Worm (Caenorhabditis elegans) whole organism, mixed stage, embryonic: Measurements from ENCODE around the gene F44E5.17.

Source experiments
- M03D4.4 ChIP-seq: sonication (generic microtip); optimal IDR thresholded peaks from 2 replicates; lab custom pipeline; 2017; ENCODE audit warnings: mild to moderate bottlenecking, missing genetic modification characterization, missing compliant biosample characterization
- bed-3 ChIP-seq: fragments of 200-800 bp; sonication (Bioruptor generic); optimal IDR thresholded peaks from 3 replicates; lab custom pipeline; 2018; ENCODE audit warnings: mild to moderate bottlenecking, missing genetic modification characterization, moderate library complexity, missing compliant biosample characterization
- blmp-1 ChIP-seq: fragments of 150-350 bp; optimal IDR thresholded peaks from 2 replicates; lab custom pipeline; 2014; ENCODE audit warnings: missing biosample characterization, missing genetic modification characterization
- ceh-39 ChIP-seq: fragments of 150-350 bp; optimal IDR thresholded peaks from 2 replicates; lab custom pipeline; 2014; ENCODE audit warnings: missing biosample characterization, missing genetic modification characterization
- ces-1 ChIP-seq: fragments of 150-350 bp; optimal IDR thresholded peaks from 2 replicates; lab custom pipeline; 2014; ENCODE audit warnings: missing biosample characterization, missing genetic modification reagents, missing genetic modification characterization
- cnd-1 ChIP-seq: fragments of 200-800 bp; sonication (Bioruptor generic); optimal IDR thresholded peaks from 2 replicates; lab custom pipeline; 2018; ENCODE audit warnings: mild to moderate bottlenecking, missing genetic modification characterization, missing compliant biosample characterization
- drap-1 ChIP-seq: fragments of 200-800 bp; sonication (Bioruptor generic); optimal IDR thresholded peaks from 3 replicates; lab custom pipeline; 2018; ENCODE audit warnings: mild to moderate bottlenecking, missing genetic modification characterization, missing compliant biosample characterization
- elt-3 ChIP-seq: fragments of 150-350 bp; optimal IDR thresholded peaks from 2 replicates; lab custom pipeline; 2014; ENCODE audit warnings: missing biosample characterization, missing genetic modification characterization
- flh-1 ChIP-seq: fragments of 200-800 bp; sonication (Bioruptor generic); optimal IDR thresholded peaks from 2 replicates; lab custom pipeline; 2018; ENCODE audit warnings: mild to moderate bottlenecking, missing genetic modification characterization, moderate library complexity, missing compliant biosample characterization
- ham-2 ChIP-seq: fragments of 200-800 bp; sonication (Bioruptor generic); optimal IDR thresholded peaks from 2 replicates; lab custom pipeline; 2018; ENCODE audit warnings: mild to moderate bottlenecking, missing genetic modification characterization, missing compliant biosample characterization
- hlh-1 ChIP-seq: fragments of 150-350 bp; optimal IDR thresholded peaks from 2 replicates; lab custom pipeline; 2014; ENCODE audit warnings: missing biosample characterization, missing genetic modification reagents, missing genetic modification characterization
- lin-13 ChIP-seq: fragments of 150-350 bp; optimal IDR thresholded peaks from 2 replicates; lab custom pipeline; 2014; ENCODE audit warnings: missing biosample characterization, missing genetic modification characterization
- lin-32 ChIP-seq: fragments of 200-800 bp; sonication (Bioruptor generic); optimal IDR thresholded peaks from 2 replicates; lab custom pipeline; 2018; ENCODE audit warnings: mild to moderate bottlenecking, missing genetic modification characterization, missing compliant biosample characterization
- lsy-2 ChIP-seq: fragments of 150-350 bp; optimal IDR thresholded peaks from 2 replicates; lab custom pipeline; 2014; ENCODE audit warnings: missing biosample characterization, missing genetic modification characterization
- mab-5 ChIP-seq: fragments of 150-350 bp; optimal IDR thresholded peaks from 2 replicates; lab custom pipeline; 2014; ENCODE audit warnings: missing biosample characterization, missing genetic modification characterization
- mep-1 ChIP-seq: fragments of 150-350 bp; optimal IDR thresholded peaks from 2 replicates; lab custom pipeline; 2017; ENCODE audit warnings: missing biosample characterization, missing genetic modification reagents, missing genetic modification characterization, inconsistent platforms
- mls-2 ChIP-seq: sonication (generic microtip); optimal IDR thresholded peaks from 2 replicates; lab custom pipeline; 2016; ENCODE audit warnings: mild to moderate bottlenecking, missing genetic modification characterization, moderate library complexity, missing compliant biosample characterization
- nhr-12 ChIP-seq: fragments of 150-350 bp; optimal IDR thresholded peaks from 2 replicates; lab custom pipeline; 2014; ENCODE audit warnings: missing biosample characterization, missing genetic modification characterization
- nhr-2 ChIP-seq: fragments of 150-350 bp; optimal IDR thresholded peaks from 2 replicates; lab custom pipeline; 2014; ENCODE audit warnings: missing biosample characterization, missing genetic modification characterization
- nhr-237 ChIP-seq: fragments of 150-350 bp; optimal IDR thresholded peaks from 2 replicates; lab custom pipeline; 2014; ENCODE audit warnings: missing biosample characterization, missing genetic modification characterization
- nhr-28 ChIP-seq: fragments of 150-350 bp; optimal IDR thresholded peaks from 2 replicates; lab custom pipeline; 2014; ENCODE audit warnings: missing biosample characterization, missing genetic modification characterization
- nhr-76 ChIP-seq: sonication (generic microtip); optimal IDR thresholded peaks from 2 replicates; lab custom pipeline; 2017; ENCODE audit warnings: missing biosample characterization, missing genetic modification characterization
- pha-4 ChIP-seq: fragments of 150-350 bp; optimal IDR thresholded peaks from 2 replicates; lab custom pipeline; 2018; ENCODE audit warnings: missing biosample characterization, missing genetic modification reagents, missing genetic modification characterization
- sem-2 ChIP-seq: fragments of 200-800 bp; sonication (Bioruptor generic); optimal IDR thresholded peaks from 2 replicates; lab custom pipeline; 2018; ENCODE audit warnings: mild to moderate bottlenecking, missing genetic modification characterization, missing compliant biosample characterization
- sptf-1 ChIP-seq: sonication (generic microtip); optimal IDR thresholded peaks from 2 replicates; lab custom pipeline; 2017; ENCODE audit warnings: mild to moderate bottlenecking, missing genetic modification characterization, moderate library complexity, missing compliant biosample characterization
- tbx-8 ChIP-seq: fragments of 200-800 bp; sonication (Bioruptor generic); optimal IDR thresholded peaks from 2 replicates; lab custom pipeline; 2018; ENCODE audit warnings: mild to moderate bottlenecking, missing genetic modification characterization, moderate library complexity, missing compliant biosample characterization
- unc-120 ChIP-seq: sonication (generic microtip); optimal IDR thresholded peaks from 2 replicates; lab custom pipeline; 2017; ENCODE audit warnings: missing genetic modification characterization, missing compliant biosample characterization; ENCODE audit not compliant: poor library complexity, severe bottlenecking
- unc-62 ChIP-seq: fragments of 150-350 bp; optimal IDR thresholded peaks from 2 replicates; lab custom pipeline; 2014; ENCODE audit warnings: missing biosample characterization, missing genetic modification reagents, missing genetic modification characterization
- zip-8 ChIP-seq: fragments of 150-350 bp; optimal IDR thresholded peaks from 2 replicates; lab custom pipeline; 2014; ENCODE audit warnings: missing biosample characterization, missing genetic modification characterization
- ztf-11 ChIP-seq: fragments of 150-350 bp; optimal IDR thresholded peaks from 2 replicates; lab custom pipeline; 2014; ENCODE audit warnings: missing biosample characterization, missing genetic modification characterization

The F44E5.17 gene

ce11 chrII:11777893-11778480 is 29.6 kb upstream of the F44E5.17 start, which contains the start of the genes patr-1 and dna-2:
TSS of gene patr-1 (minus strand) at chrII:11777943.
TSS of gene dna-2 (plus strand) at chrII:11778430.
- peak; percentile 77 for TF ChIP-seq lsy-2 (tag; lab: Kevin White, UChicago)
- TF ChIP-seq nhr-237 (tag; lab: Kevin White, UChicago): peak; percentile 62
- peak; percentile 11 for TF ChIP-seq pha-4 (tag; lab: Kevin White, UChicago)
- peak; percentile 77 for TF ChIP-seq mep-1
- peak; percentile 36 for TF ChIP-seq ceh-39 (tag; lab: Kevin White, UChicago)
- TF ChIP-seq sptf-1: no peak
- TF ChIP-seq unc-62 (GFP tag; lab: Kevin White, UChicago): no peak

- TF ChIP-seq ztf-11 (tag; lab: Kevin White, UChicago) (no peak), cnd-1 (tag; lab: Kevin White, UChicago) (no peak), bed-3 (GFP tag; lab: Kevin White, UChicago) (no peak), drap-1 (GFP tag; lab: Kevin White, UChicago) (no peak), lsy-2 (tag; lab: Kevin White, UChicago) (no peak), elt-3 (tag; lab: Kevin White, UChicago) (no peak), nhr-2 (tag; lab: Kevin White, UChicago) (no peak), lin-13 (no peak), ham-2 (no peak), mab-5 (tag; lab: Kevin White, UChicago) (no peak), mep-1 (no peak), M03D4.4 (tag; lab: Kevin White, UChicago) (no peak), nhr-76 (tag; lab: Kevin White, UChicago) (no peak), nhr-12 (tag; lab: Kevin White, UChicago) (no peak), lin-32 (GFP tag; lab: Kevin White, UChicago) (no peak), sptf-1 (no peak), nhr-28 (tag; lab: Kevin White, UChicago) (no peak), flh-1 (GFP tag; lab: Kevin White, UChicago) (no peak)
Measured at ce11 chrII:11774218-11774617, 25.8 kb upstream of the F44E5.17 start, which contains the start of gene F44E5.1. TSS of gene F44E5.1 (minus strand) at chrII:11774559.

- TF ChIP-seq nhr-2 (tag; lab: Kevin White, UChicago) (no peak), ces-1 (GFP tag; lab: Kevin White, UChicago) (no peak), tbx-8 (GFP tag; lab: Kevin White, UChicago) (no peak), zip-8 (tag; lab: Kevin White, UChicago) (no peak), drap-1 (GFP tag; lab: Kevin White, UChicago) (no peak), pha-4 (tag; lab: Kevin White, UChicago) (no peak), nhr-28 (tag; lab: Kevin White, UChicago) (no peak), sem-2 (GFP tag; lab: Kevin White, UChicago) (no peak)
Measured at ce11 chrII:11772364-11772763, 24.0 kb upstream of the F44E5.17 start, which contains the start of gene F44E5.15. TSS of gene F44E5.15 (plus strand) at chrII:11772664.

- TF ChIP-seq flh-1 (GFP tag; lab: Kevin White, UChicago): no peak
- no peak for TF ChIP-seq nhr-76 (tag; lab: Kevin White, UChicago)
- TF ChIP-seq blmp-1 (tag; lab: Kevin White, UChicago): no peak
- no peak for TF ChIP-seq tbx-8 (GFP tag; lab: Kevin White, UChicago)
- TF ChIP-seq zip-8 (tag; lab: Kevin White, UChicago): no peak
- TF ChIP-seq unc-120 (tag; lab: Kevin White, UChicago): no peak
- TF ChIP-seq bed-3 (GFP tag; lab: Kevin White, UChicago): no peak
- no peak for TF ChIP-seq lin-32 (GFP tag; lab: Kevin White, UChicago)
- no peak for TF ChIP-seq ces-1 (GFP tag; lab: Kevin White, UChicago)
- TF ChIP-seq mls-2 (tag; lab: Kevin White, UChicago): no peak
- no peak for TF ChIP-seq hlh-1 (tag; lab: Kevin White, UChicago)
- TF ChIP-seq, all 35 proteins: peak for 0
Measured at ce11 chrII:11766472-11766871, 18.1 kb upstream of the F44E5.17 start, which contains the start of gene F44E5.2. TSS of gene F44E5.2 (plus strand) at chrII:11766772.
